Worm (Caenorhabditis elegans) whole organism, late embryonic: ENCODE data around the gene nmad-1.

Experiments
- dve-1 ChIP-seq: sonication (generic microtip); optimal IDR thresholded peaks from 2 replicates; lab custom pipeline; 2017; ENCODE audit warnings: antibody characterized with exemption, mild to moderate bottlenecking, missing genetic modification characterization, missing compliant biosample characterization
- pha-2 ChIP-seq: sonication (generic microtip); optimal IDR thresholded peaks from 2 replicates; lab custom pipeline; 2017; ENCODE audit warnings: mild to moderate bottlenecking, missing genetic modification characterization, missing compliant biosample characterization
- syd-9 ChIP-seq: sonication (generic microtip); optimal IDR thresholded peaks from 2 replicates; lab custom pipeline; 2016; ENCODE audit warnings: mild to moderate bottlenecking, missing genetic modification characterization, moderate library complexity, missing compliant biosample characterization
- tbx-2 ChIP-seq: sonication (generic microtip); optimal IDR thresholded peaks from 2 replicates; lab custom pipeline; 2016; ENCODE audit warnings: missing genetic modification characterization, missing compliant biosample characterization
- unc-3 ChIP-seq, 2 experiments: fragments of 200-800 bp in 1 of 2; sonication (Bioruptor generic) in 1 of 2; sonication (generic microtip) in 1 of 2; conservative IDR thresholded peaks in 1 of 2; optimal IDR thresholded peaks in 1 of 2; 2 replicates each; pipeline versions ENCODE4 v1.3.6 to Lab custom; 2016 to 2022; ENCODE audit warnings: missing compliant biosample characterization in 2 of 2, missing genetic modification characterization in 2 of 2, missing genetic modification reagents in 1 of 2
- unc-55 ChIP-seq: sonication (generic microtip); optimal IDR thresholded peaks from 2 replicates; lab custom pipeline; 2017; ENCODE audit warnings: missing biosample characterization, missing genetic modification reagents, missing genetic modification characterization

ce11 chrIII:5546309-5546708, 8.4 kb downstream of the nmad-1 start:
- TF ChIP-seq unc-3 (GFP tag; conservative IDR thresholded peaks at IDR 0.05; lab: Robert Waterston, UW), result no peak
- TF ChIP-seq unc-3 (tag; optimal IDR thresholded peaks at IDR 0.05; lab: Kevin White, UChicago), result no peak
- no peak for TF ChIP-seq dve-1 (tag; lab: Kevin White, UChicago)
- no peak for TF ChIP-seq pha-2 (tag; lab: Kevin White, UChicago)
- TF ChIP-seq tbx-2, result no peak
- TF ChIP-seq unc-55 (GFP tag; lab: Kevin White, UChicago), result no peak
- no peak for TF ChIP-seq syd-9 (tag; lab: Kevin White, UChicago)
